Worm (Caenorhabditis elegans) whole organism, L1 larva: ENCODE results near the gene K02E7.7.
"Not testable (repeated sequence)": the region's sequence is repeated elsewhere in the genome, so short reads cannot be mapped to it uniquely, and the experiment has no call there.

Experiments used
- aly-2 ChIP-seq: fragments of 150-350 bp; optimal IDR thresholded peaks from 2 replicates; lab custom pipeline; 2014; ENCODE audit warnings: missing biosample characterization, missing genetic modification characterization
- ama-1 ChIP-seq: fragments of 150-350 bp; optimal IDR thresholded peaks from 2 replicates; lab custom pipeline; 2014
- ceh-82 ChIP-seq, 3 experiments: fragments of 150-350 bp in 1 of 3; sonication (generic microtip) in 2 of 3; optimal IDR thresholded peaks; 2 replicates each; lab custom pipeline; 2014 to 2017; ENCODE audit warnings: missing biosample characterization in 3 of 3, missing genetic modification characterization in 3 of 3
- ces-1 ChIP-seq: fragments of 150-350 bp; optimal IDR thresholded peaks from 2 replicates; lab custom pipeline; 2014; ENCODE audit warnings: missing biosample characterization, missing genetic modification reagents, missing genetic modification characterization
- fkh-10 ChIP-seq: sonication (generic microtip); optimal IDR thresholded peaks from 2 replicates; lab custom pipeline; 2017; ENCODE audit warnings: missing biosample characterization, missing genetic modification reagents, missing genetic modification characterization
- jun-1 ChIP-seq: fragments of 150-350 bp; optimal IDR thresholded peaks from 2 replicates; lab custom pipeline; 2014; ENCODE audit warnings: missing biosample characterization, missing genetic modification reagents, missing genetic modification characterization
- lin-15B ChIP-seq: fragments of 150-350 bp; sonication (generic microtip); optimal IDR thresholded peaks from 3 replicates; lab custom pipeline; 2014; ENCODE audit warnings: missing biosample characterization, missing genetic modification characterization
- lsy-2 ChIP-seq, 2 experiments: fragments of 150-350 bp; optimal IDR thresholded peaks; 2 replicates each; lab custom pipeline; 2014; ENCODE audit warnings: missing biosample characterization in 2 of 2, missing genetic modification characterization in 2 of 2
- mdl-1 ChIP-seq, 2 experiments: fragments of 150-350 bp; optimal IDR thresholded peaks; 2 replicates each; lab custom pipeline; 2014 to 2017; ENCODE audit warnings: missing biosample characterization in 2 of 2, missing genetic modification characterization in 2 of 2, inconsistent platforms in 1 of 2
- nhr-77 ChIP-seq: fragments of 150-350 bp; optimal IDR thresholded peaks from 2 replicates; lab custom pipeline; 2014; ENCODE audit warnings: missing biosample characterization, missing genetic modification characterization
- pqm-1 ChIP-seq: sonication (generic microtip); optimal IDR thresholded peaks from 3 replicates; lab custom pipeline; 2017; ENCODE audit warnings: missing biosample characterization, missing genetic modification characterization
- sptf-1 ChIP-seq: fragments of 150-350 bp; optimal IDR thresholded peaks from 2 replicates; lab custom pipeline; 2014; ENCODE audit warnings: missing biosample characterization, missing genetic modification characterization
- swsn-7 ChIP-seq: sonication (generic microtip); optimal IDR thresholded peaks from 2 replicates; lab custom pipeline; 2016; ENCODE audit warnings: missing genetic modification characterization, missing compliant biosample characterization
- unc-86 ChIP-seq: sonication (generic microtip); optimal IDR thresholded peaks from 2 replicates; lab custom pipeline; 2016; ENCODE audit warnings: missing genetic modification characterization, missing compliant biosample characterization

DNA sequence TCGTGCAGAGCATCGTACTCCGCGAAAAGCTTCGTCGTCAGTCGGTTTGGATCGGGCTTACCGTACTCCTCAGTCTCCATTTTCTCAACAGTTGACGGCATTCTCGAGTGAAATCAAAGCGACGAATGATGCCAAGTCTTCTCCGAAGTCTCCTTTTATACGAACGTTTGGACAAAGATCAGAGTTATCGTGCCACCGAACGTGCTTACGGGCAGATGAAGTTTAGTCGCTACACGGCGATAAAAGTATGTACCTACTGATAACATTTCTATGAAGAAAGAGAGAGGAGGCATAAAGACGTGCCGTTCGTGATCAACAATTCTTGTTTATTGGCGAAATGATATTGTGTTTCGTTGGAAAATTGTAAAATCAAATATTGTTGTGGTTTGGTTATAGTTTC lies 48.4 kb upstream of the K02E7.7 start, which contains the start of gene F45D11.14:
- TF ChIP-seq lsy-2 (tag; optimal IDR thresholded peaks at IDR 0.05; lab: Kevin White, UChicago); mdl-1 (tag; optimal IDR thresholded peaks at IDR 0.05; lab: Kevin White, UChicago); sptf-1 (tag; lab: Kevin White, UChicago); lin-15B (tag; lab: Kevin White, UChicago); nhr-77 (tag; lab: Kevin White, UChicago); swsn-7 (tag; lab: Kevin White, UChicago); ces-1 (GFP tag; lab: Kevin White, UChicago); aly-2; pqm-1; fkh-10; unc-86 (tag; lab: Kevin White, UChicago); ceh-82 (tag; optimal IDR thresholded peaks at IDR 0.05; lab: Kevin White, UChicago); jun-1 (tag; lab: Kevin White, UChicago); ama-1 (lab: Kevin White, UChicago): not testable (repeated sequence)
